Fruit fly (Drosophila melanogaster) S2 (cell line): ENCODE data around the gene rux.

ENCODE experiments used
- CG8478 ChIP-seq: fragments of >200 bp; optimal IDR thresholded peaks from 2 replicates; lab custom pipeline; 2018
- CTCF ChIP-seq, 2 experiments: fragments of >200 bp; optimal IDR thresholded peaks; 2 replicates each; lab custom pipeline; 2018

The rux gene

DNA sequence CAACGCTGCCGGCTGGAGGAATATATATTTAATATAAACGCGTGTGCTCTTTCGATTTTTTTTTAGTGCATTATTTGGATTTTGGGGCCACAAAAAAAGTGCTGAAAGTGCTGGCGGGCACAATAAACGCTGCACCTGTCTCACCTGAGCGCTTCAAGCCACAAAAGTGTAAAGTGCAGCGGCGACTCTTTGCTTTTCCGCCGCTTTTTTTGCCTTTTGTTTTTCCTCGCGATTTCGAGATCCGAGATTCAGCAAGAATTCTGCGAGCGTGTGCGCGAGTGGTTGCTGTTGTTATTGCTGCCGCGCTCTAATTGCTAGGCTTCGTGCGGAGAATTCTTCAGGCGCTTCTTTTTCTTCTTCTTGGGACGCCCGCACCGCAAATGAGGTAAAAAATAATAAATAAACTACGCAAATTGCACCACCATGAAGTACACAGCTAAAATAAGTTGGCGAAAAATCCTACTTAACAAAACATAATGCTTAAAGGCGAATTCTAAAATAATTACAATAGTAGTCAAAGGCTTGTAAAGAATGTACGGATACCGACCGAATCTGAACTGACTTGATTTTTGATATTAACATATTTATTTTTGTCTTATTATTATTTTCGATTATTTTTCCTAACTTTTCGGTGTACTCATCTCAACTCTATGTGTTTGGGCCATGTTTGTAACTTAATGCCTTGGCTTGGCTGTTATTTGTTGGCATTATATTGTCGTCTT, 13.5 kb upstream of the rux start:
- TF ChIP-seq CTCF (optimal IDR thresholded peaks at IDR 0.05; lab: Kevin White, UChicago) (no peak), CG8478 (lab: Kevin White, UChicago) (no peak)

DNA sequence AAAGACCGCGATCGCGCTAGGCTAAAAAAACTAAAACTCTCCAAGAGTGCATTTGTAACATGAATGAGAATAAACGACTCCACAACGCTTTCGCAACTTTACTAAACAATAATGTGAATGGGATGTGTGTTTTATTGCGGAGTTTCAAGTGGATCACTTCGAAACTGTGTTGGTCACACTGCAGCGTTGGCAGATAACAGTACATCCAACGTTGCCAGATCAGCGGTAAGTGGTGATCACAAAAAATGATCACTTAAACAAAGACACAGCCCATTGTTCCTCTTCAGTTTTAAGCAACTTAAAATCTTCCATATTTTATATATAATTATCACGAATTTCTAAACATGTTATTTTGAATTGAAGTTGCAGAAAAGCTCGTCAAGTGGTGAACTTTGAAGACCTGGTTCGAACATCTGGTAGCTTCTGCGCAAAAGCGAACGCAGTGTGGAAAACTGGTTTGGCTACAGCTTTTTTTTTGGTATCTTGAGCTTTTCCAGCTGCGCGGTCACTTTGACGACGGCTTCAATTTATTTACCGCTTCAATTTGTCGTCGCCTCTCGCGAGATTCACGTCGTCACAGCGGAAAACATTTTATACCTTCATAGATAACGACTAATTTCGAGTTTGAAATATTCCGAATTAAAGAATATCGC, 12.8 kb upstream of the rux start, which contains the start of gene CG5921:
CG5921 (plus strand) TSS at position 547 of the 653 bp plus-strand sequence.
- TF ChIP-seq CTCF (optimal IDR thresholded peaks at IDR 0.05; lab: Kevin White, UChicago) (no peak), CG8478 (lab: Kevin White, UChicago) (no peak)

DNA sequence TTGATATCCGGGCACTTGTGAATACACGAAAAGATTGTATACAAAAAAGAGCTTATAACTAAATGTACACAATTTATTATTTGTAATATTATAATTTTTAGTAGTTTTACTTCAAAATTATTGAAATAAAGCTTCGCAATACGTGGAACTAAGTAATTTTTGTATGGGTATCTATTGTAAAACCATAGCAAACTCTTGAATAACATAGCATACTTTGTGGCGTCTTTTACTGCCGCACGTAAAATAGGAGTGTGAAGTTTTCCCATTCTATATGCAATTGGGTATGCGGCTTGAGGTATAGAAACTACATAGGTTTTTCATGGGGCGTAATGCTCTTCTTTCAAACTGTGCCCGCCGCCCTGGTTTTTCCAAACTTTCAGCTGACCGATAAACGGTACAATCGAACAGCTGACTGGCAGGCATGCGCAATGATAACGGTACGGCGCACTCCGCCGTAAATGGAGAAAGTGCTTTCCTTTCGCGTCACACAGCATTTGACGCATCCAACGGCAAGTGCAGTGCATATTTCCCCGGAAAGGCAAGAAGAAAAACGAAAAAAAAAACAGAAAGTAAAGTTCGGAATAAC, 1.9 kb upstream of the rux start, which contains the start of gene CG5937:
CG5937 (plus strand) TSS at position 575 of the 586 bp plus-strand sequence.
- no peak for TF ChIP-seq CG8478 (lab: Kevin White, UChicago)
- TF ChIP-seq CTCF (optimal IDR thresholded peaks at IDR 0.05; lab: Kevin White, UChicago): no peak

DNA sequence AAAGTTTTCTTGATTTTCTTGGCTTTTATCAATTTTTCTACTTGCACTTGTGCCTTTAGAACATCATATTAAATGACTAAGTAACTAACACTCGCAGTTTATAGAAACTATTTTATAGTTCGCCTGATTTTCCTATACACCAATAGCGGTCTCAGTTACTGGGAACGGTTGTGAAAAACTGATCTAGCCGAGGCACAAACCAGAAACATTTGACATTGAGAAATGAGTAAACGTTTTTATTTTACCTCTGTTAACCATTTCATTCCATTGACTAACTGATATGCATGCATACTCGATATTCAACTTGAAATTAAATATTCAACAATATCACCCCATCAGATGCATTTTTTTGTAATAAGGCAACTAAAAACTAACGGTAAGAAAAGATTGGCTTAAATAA, 2.2 kb downstream of the rux start:
- peak; percentile 32 to 72 for TF ChIP-seq CTCF (optimal IDR thresholded peaks at IDR 0.05; lab: Kevin White, UChicago)
- no peak for TF ChIP-seq CG8478 (lab: Kevin White, UChicago)

DNA sequence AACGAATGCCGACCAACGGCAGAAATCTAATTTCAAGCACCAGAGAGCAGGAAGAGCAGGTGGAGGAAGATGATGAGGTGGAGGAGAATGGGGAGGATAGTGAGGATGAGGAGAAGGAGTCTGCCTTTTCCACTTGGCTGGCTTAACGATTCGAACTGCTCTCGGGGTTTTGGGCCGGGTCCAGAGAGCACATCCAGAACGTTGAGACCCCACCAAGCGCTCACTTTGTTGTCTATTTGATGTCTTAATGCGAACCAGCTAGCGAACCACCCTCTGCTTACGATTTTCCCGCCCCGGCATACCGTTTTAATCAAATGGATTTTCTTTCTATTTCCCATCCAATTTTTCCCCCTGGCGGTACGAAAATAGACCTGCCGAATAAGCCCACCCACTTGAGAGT, 2.9 kb downstream of the rux start:
- TF ChIP-seq CG8478 (lab: Kevin White, UChicago): no peak
- no peak for TF ChIP-seq CTCF (optimal IDR thresholded peaks at IDR 0.05; lab: Kevin White, UChicago)

DNA sequence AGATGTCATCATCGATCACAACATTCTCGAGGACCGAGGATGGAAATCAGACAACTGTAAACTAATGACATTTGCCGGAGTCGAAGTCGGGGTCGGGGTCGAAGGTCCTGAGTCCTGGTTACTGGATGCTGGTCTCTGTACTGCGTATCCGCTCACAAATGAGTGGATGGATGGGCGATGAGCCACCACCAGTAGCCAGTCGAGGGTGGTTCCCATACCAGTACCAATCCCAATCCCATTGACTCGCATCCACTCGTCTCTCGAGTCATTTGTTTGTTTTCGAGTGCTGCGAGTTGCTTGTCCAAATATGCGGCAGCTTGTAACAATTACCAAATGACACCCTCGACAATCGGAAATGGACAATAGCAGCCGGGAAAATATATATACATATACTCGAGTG, 4.8 kb downstream of the rux start:
- TF ChIP-seq CTCF (optimal IDR thresholded peaks at IDR 0.05; lab: Kevin White, UChicago) (no peak), CG8478 (lab: Kevin White, UChicago) (no peak)

DNA sequence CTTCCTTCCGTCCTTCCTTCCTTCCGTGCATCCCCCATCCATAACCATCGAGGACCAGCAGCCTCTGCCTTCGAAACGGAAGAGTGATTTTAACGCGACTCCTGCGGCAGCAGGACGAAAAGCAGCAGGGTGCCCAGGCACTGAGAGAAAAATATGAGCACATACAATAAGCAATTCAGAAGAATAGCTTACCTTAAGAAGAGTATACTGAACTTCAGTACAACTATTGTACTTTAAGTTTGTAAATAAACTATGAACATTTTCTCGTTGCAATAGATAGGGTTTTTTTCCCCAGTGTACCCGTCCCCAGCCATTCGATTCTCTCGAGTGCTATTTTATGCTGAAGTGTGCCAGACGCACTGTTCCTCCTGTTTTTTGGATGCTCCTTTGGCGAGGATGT, 5.9 kb downstream of the rux start:
- TF ChIP-seq CG8478 (lab: Kevin White, UChicago) (no peak), CTCF (optimal IDR thresholded peaks at IDR 0.05; lab: Kevin White, UChicago) (no peak)

DNA sequence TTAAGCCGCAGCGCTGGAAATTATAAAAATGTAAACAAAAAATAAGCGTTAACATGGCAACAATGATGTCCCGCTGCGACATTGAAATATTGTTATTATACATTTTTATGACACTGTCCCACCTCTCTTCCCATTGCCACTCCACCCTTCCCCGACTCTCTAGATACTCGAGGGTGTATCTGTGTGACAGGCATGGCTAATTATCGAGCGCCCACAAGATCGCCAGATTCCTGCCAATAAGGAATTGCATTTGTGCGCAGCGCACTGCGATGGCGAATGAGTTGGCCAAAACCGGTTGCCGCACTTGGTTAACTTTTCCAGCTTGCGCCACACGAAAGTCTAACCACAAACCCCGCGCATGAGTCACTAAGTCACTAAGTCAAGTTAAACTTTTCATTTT, 7.0 kb downstream of the rux start:
- no peak for TF ChIP-seq CG8478 (lab: Kevin White, UChicago)
- TF ChIP-seq CTCF (optimal IDR thresholded peaks at IDR 0.05; lab: Kevin White, UChicago): no peak

DNA sequence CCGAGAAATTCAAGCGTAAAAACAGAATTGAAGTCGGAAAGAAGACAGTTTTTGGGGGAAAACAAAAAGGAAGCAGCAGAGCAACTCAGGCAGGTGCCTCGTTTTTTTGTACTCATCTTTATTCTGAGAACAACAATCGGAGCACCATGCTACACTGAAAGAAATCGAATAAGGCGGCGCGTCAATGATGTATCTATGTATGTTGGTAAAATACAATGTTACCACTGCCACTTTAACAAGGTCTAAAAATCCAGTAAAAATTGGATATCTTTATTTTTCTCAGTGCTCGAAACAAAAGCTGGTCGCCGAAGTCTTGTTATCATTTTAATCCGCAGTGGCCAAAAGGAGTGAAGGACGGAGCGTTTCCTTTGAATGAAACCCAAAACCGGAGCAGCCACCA, 7.6 kb downstream of the rux start:
- TF ChIP-seq CG8478 (lab: Kevin White, UChicago) (no peak), CTCF (optimal IDR thresholded peaks at IDR 0.05; lab: Kevin White, UChicago) (no peak)

DNA sequence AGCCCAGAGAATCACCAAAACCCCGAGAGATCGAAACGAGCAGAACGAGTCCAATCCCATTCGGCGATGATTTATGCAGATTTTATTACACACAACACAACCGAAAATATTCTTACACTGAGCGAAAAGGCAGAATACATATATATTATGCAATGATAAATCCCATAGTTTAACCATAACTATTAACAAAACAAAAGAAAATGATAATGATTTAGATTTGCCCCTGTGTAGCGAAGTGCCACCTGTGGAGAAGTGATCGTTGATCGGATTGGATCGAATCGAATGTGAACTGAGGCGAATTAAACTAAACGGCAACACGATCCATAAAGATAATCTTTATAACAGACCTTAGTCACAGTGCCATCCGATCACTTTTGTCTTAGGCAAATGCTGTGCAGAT, 8.6 kb downstream of the rux start:
- TF ChIP-seq CTCF (optimal IDR thresholded peaks at IDR 0.05; lab: Kevin White, UChicago): no peak
- no peak for TF ChIP-seq CG8478 (lab: Kevin White, UChicago)

DNA sequence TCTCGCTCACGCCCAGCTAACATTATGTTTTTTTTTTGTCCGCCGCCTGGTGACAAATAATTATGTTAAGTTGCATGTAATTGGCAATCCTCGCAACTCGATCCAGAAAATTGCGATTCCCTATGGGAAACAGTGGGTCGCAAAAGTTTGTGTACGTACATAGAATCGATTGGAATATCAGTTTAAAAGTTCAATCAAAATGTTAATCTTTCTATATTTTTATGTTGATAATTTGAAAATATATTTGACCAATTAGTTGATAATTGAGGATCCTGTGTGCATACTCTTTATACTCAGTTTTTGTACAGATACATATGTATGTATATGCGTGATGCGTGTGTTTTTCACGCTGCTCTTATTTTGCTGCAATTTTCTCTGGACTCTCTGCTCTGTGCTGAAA, 9.8 kb downstream of the rux start:
- TF ChIP-seq CTCF (optimal IDR thresholded peaks at IDR 0.05; lab: Kevin White, UChicago) (no peak), CG8478 (lab: Kevin White, UChicago) (no peak)

DNA sequence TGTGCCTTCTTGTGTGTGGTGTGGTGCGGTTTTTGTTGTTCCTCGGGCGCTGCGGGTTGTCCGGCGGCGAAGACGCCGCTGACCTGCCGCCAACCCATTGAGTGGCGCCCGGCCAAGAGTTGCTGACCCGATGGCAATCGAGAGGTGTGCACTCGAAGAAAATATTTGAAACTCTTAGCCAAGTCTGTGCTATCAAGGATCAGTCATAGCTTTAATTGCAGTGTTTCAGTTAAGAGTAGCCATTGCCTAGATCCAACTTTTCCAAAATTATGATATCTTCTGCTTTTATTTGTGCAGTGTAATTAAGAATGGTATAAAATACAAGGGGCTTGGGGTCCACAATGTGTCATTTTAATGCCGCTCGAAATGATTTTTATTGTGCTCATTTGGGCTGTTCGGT, 13.0 kb downstream of the rux start:
- no peak for TF ChIP-seq CTCF (optimal IDR thresholded peaks at IDR 0.05; lab: Kevin White, UChicago)
- TF ChIP-seq CG8478 (lab: Kevin White, UChicago): no peak

DNA sequence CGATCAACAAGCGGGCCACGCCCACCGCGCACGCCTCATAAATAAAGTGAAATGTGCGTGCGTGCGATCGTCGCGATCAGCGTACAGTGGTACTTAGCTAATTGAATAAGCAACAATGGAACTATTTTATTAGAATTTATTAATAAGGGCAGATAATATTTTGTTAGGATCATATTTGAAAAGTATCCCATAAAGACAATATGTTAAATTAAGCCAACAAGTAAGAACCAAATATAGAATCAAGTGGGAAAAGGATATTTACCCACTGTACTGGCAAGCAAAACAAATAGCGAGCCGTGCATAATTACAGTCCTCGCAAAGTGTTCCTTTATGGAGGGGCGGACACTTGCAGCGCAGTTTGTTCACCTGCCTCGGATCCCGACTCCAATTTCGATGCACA, 15.5 kb downstream of the rux start:
- TF ChIP-seq CG8478 (lab: Kevin White, UChicago) (no peak), CTCF (optimal IDR thresholded peaks at IDR 0.05; lab: Kevin White, UChicago) (no peak)

DNA sequence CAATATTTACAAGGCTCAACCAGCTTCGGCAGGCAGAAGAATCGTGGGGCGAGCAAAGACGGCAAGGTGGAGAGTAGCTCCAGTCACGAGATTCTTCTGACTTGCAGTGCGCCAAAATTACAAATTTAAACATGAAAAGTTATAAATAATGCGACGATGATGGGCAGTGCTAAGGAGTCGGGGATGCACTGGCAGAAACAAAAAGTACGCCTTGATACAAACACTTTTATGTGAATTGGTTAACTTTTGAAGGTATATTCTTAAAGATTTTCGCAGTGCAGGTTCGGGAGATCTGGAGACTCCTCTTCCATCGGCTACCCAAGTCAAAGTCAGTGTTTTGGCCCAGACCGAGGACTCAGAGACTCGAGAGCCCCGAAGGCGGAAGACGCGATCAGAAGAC, 16.2 kb downstream of the rux start:
- TF ChIP-seq CTCF (optimal IDR thresholded peaks at IDR 0.05; lab: Kevin White, UChicago) (no peak), CG8478 (lab: Kevin White, UChicago) (no peak)

DNA sequence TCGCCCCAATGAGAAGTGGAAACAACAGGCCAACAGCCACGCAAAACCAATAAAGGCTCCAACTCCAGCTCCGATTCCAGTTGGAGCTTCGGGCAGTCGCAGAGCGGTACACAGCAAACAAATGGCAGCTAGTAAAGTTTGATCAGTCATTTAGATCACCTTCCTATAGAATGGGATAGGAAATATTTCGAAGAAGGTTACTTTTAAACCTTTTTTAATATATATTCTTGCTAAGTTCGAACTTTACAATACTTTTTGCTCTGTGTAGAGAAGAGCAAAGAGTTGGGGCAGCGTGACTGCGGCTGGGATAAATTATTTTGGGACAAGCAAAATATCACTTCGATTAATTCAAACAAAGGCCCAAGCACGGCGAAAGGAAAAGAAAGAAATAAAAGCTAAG, 17.3 kb downstream of the rux start:
- no peak for TF ChIP-seq CTCF (optimal IDR thresholded peaks at IDR 0.05; lab: Kevin White, UChicago)
- no peak for TF ChIP-seq CG8478 (lab: Kevin White, UChicago)
